Fruit fly (Drosophila melanogaster) S2 (cell line): ENCODE measurements around the gene CG12075.

Experiments
- CG8478 ChIP-seq: fragments of >200 bp; optimal IDR thresholded peaks from 2 replicates; lab custom pipeline; 2018
- CTCF ChIP-seq, 2 experiments: fragments of >200 bp; optimal IDR thresholded peaks; 2 replicates each; lab custom pipeline; 2018

Gene CG12075

dm6 chrX:8897859-8898427, 59.8 kb downstream of the CG12075 start, which contains the start of gene Moe:
Gene Moe (minus strand): TSS chrX:8898332.
- TF ChIP-seq CTCF (optimal IDR thresholded peaks at IDR 0.05; lab: Kevin White, UChicago) (no peak), CG8478 (lab: Kevin White, UChicago) (no peak)

DNA sequence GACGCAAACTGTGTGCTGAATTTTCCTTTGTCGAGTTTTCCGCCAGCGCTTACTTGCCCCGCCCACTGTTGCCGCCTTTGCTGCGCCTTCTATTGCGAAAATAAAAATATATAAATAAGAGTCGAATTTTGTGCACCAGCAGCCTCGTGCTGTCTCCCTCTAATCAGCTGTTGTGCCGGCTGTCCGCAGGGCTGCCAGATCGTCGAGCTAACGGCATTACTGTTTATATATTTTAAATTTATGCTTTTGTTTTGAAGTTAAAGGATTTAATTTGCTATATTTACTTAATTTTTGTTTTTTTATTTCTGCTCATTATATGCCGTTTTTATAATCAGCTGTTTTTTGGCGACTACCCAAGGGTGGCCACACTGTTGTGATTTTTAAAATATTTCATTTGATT, 62.0 kb downstream of the CG12075 start, which contains the start of gene Uros1:
Gene Uros1, minus strand, starts transcription at position 171 of the 400 bp plus-strand sequence.
- TF ChIP-seq CG8478 (lab: Kevin White, UChicago) (no peak), CTCF (optimal IDR thresholded peaks at IDR 0.05; lab: Kevin White, UChicago) (no peak)

- no peak for TF ChIP-seq CTCF (optimal IDR thresholded peaks at IDR 0.05; lab: Kevin White, UChicago)
- TF ChIP-seq CG8478 (lab: Kevin White, UChicago): no peak
These were observed 63.3 kb downstream of the CG12075 start, which contains the start of gene Rbm13 for dm6 chrX:8901447-8901846. Gene Rbm13 (plus strand): TSS chrX:8901699.

DNA sequence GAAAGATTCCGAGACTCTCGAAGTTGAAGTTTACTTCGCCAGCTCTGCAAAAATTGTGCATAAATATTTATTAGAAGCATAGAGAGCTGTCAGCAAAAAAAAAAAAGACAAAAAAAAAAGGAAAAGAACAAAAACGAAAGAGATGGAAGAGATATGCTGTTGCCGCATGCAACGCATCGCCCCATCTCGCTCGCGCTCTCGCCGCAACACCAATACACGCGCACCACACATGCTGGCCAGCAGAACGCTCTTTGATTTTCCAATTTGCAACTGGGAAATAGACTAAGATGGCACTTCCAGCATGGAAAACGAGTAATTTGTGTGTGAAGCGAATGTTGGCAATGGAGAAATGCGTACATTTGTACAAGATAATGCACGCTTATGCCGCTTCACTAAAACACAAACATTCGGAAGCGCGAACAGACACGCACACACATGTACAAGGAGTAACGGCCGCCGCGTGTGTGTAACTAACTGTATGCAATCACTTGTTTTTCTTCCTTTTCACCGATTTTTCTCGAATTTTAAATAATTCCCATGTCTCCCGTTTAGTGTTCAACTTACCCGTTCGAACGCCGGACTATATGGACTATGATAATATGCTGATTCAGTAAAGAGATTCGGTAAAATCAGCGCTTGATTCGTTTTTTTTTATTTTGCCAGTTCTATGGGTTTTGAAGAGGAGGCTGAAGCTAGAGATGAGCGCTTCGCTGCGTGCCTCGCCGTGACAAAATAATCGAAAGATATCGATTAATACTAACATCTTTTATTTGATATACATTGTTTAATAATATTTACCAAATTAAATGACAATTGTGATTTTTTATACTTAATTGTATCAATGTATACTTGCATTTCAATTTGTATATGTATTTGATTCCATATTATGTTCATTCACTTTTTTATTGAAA, 67.7 kb downstream of the CG12075 start:
- TF ChIP-seq CTCF (optimal IDR thresholded peaks at IDR 0.05; lab: Kevin White, UChicago) (no peak), CG8478 (lab: Kevin White, UChicago) (no peak)

- TF ChIP-seq CTCF (optimal IDR thresholded peaks at IDR 0.05; lab: Kevin White, UChicago) (no peak), CG8478 (lab: Kevin White, UChicago) (no peak)
These were observed 68.9 kb downstream of the CG12075 start, which contains the start of gene rdgA for dm6 chrX:8906805-8907546. Gene rdgA (plus strand): TSS chrX:8907068.

DNA sequence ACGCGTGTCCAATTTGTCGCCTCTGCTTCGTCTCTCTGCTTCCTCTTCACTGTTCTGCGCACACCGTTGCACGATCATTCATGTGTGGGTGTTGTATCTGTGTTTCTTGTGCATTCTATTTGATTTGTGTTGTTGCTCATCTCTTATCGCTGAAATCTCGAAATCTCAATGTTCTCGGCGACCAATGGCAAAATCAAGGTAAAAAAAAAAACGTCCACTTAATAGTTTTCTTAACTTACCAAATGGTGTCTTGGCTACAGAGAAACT, 69.4 kb downstream of the CG12075 start:
- TF ChIP-seq CG8478 (lab: Kevin White, UChicago) (no peak), CTCF (optimal IDR thresholded peaks at IDR 0.05; lab: Kevin White, UChicago) (no peak)

dm6 chrX:8908137-8908536, 70.0 kb downstream of the CG12075 start:
- TF ChIP-seq CTCF (optimal IDR thresholded peaks at IDR 0.05; lab: Kevin White, UChicago) (no peak), CG8478 (lab: Kevin White, UChicago) (no peak)

- TF ChIP-seq CTCF (optimal IDR thresholded peaks at IDR 0.05; lab: Kevin White, UChicago) (no peak), CG8478 (lab: Kevin White, UChicago) (no peak)
These were observed 73.8 kb downstream of the CG12075 start for dm6 chrX:8911878-8912277.
